Worm (Caenorhabditis elegans) whole organism, L4/young adult: ENCODE results near the gene gldi-3.

Source experiments
- W03F9.2 ChIP-seq: fragments of 150-350 bp; optimal IDR thresholded peaks from 2 replicates; lab custom pipeline; 2014; ENCODE audit warnings: missing biosample characterization, missing genetic modification characterization
- dao-5 ChIP-seq: sonication (generic microtip); optimal IDR thresholded peaks from 2 replicates; lab custom pipeline; 2016; ENCODE audit warnings: missing genotype, missing genetic modification characterization, moderate library complexity, missing compliant biosample characterization
- him-1 ChIP-seq: sonication (generic microtip); optimal IDR thresholded peaks from 2 replicates; lab custom pipeline; 2016; ENCODE audit warnings: missing genotype, missing genetic modification reagents, missing genetic modification characterization, missing compliant biosample characterization

The gldi-3 gene

ce11 chrII:9308614-9309046 lies 28.7 kb upstream of the gldi-3 start:
- TF ChIP-seq W03F9.2 (tag; lab: Kevin White, UChicago) (no peak), him-1 (tag; lab: Kevin White, UChicago) (no peak), dao-5 (no peak)

ce11 chrII:9306835-9307234 lies 26.9 kb upstream of the gldi-3 start:
- TF ChIP-seq W03F9.2 (tag; lab: Kevin White, UChicago) (no peak), him-1 (tag; lab: Kevin White, UChicago) (no peak), dao-5 (no peak)

ce11 chrII:9305575-9305974 lies 25.7 kb upstream of the gldi-3 start:
- TF ChIP-seq him-1 (tag; lab: Kevin White, UChicago) (no peak), W03F9.2 (tag; lab: Kevin White, UChicago) (no peak), dao-5 (no peak)

- no peak for TF ChIP-seq dao-5
- no peak for TF ChIP-seq him-1 (tag; lab: Kevin White, UChicago)
- TF ChIP-seq W03F9.2 (tag; lab: Kevin White, UChicago): no peak
These were observed 25.0 kb upstream of the gldi-3 start for ce11 chrII:9304849-9305248.

- no peak for TF ChIP-seq him-1 (tag; lab: Kevin White, UChicago)
- no peak for TF ChIP-seq dao-5
- TF ChIP-seq W03F9.2 (tag; lab: Kevin White, UChicago): no peak
These were observed 23.6 kb upstream of the gldi-3 start for ce11 chrII:9303545-9303944.

ce11 chrII:9301065-9301464 lies 21.2 kb upstream of the gldi-3 start:
- no peak for TF ChIP-seq him-1 (tag; lab: Kevin White, UChicago)
- TF ChIP-seq dao-5: no peak
- TF ChIP-seq W03F9.2 (tag; lab: Kevin White, UChicago): no peak

ce11 chrII:9299679-9300078 lies 19.8 kb upstream of the gldi-3 start:
- TF ChIP-seq W03F9.2 (tag; lab: Kevin White, UChicago): no peak
- no peak for TF ChIP-seq dao-5
- no peak for TF ChIP-seq him-1 (tag; lab: Kevin White, UChicago)

ce11 chrII:9295678-9296077 lies 15.8 kb upstream of the gldi-3 start, which contains the start of gene C01G6.9:
TSS of gene C01G6.9 (minus strand) at chrII:9295818.
- TF ChIP-seq dao-5 (no peak), W03F9.2 (tag; lab: Kevin White, UChicago) (no peak), him-1 (tag; lab: Kevin White, UChicago) (no peak)

- TF ChIP-seq W03F9.2 (tag; lab: Kevin White, UChicago): no peak
- no peak for TF ChIP-seq him-1 (tag; lab: Kevin White, UChicago)
- TF ChIP-seq dao-5: no peak
These were observed 11.7 kb upstream of the gldi-3 start, which contains the start of gene acs-7 for ce11 chrII:9291632-9292031. TSS of gene acs-7 (plus strand) at chrII:9292017.

ce11 chrII:9289127-9289526 lies 9.2 kb upstream of the gldi-3 start:
- TF ChIP-seq dao-5 (no peak), him-1 (tag; lab: Kevin White, UChicago) (no peak), W03F9.2 (tag; lab: Kevin White, UChicago) (no peak)

ce11 chrII:9285171-9286025 lies 5.5 kb upstream of the gldi-3 start, which contains the start of gene mtrr-1:
TSS of gene mtrr-1 (plus strand) at chrII:9285975.
- TF ChIP-seq him-1 (tag; lab: Kevin White, UChicago) (no peak), W03F9.2 (tag; lab: Kevin White, UChicago) (peak; percentile 25)

- no peak for TF ChIP-seq him-1 (tag; lab: Kevin White, UChicago)
- no peak for TF ChIP-seq dao-5
- TF ChIP-seq W03F9.2 (tag; lab: Kevin White, UChicago): no peak
These were observed 4.7 kb upstream of the gldi-3 start for ce11 chrII:9284358-9285170.

- TF ChIP-seq him-1 (tag; lab: Kevin White, UChicago) (no peak), W03F9.2 (tag; lab: Kevin White, UChicago) (peak; percentile 30)
These were observed 3.9 kb upstream of the gldi-3 start for ce11 chrII:9283668-9284357.
